Fruit fly (Drosophila melanogaster): Measurements from ENCODE around the gene D1.

DNA sequence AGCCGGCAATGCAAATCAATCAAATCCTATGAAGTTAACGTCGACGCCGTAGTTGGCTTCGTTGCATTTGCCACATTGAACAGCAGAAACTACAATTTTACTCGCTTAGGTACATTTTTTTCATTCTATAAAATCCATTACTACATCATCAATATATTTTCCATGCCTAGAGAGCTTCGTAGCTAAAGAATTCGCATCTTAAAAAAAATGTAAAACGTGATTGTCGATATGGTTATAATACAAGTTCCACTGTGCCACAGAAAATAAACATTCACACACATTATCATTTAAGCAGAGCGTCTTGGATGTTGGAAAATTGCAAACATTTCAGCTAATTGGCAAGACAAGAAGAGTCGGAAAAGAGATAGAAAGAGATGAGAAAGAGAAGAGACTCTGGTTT, 12.5 kb downstream of the D1 start:
- no peak for TF ChIP-seq psq (GFP tag; optimal IDR thresholded peaks at IDR 0.05)
- TF ChIP-seq Jra (GFP tag; optimal IDR thresholded peaks at IDR 0.05) = no peak
- no peak for TF ChIP-seq sage (GFP tag; optimal IDR thresholded peaks at IDR 0.05)
- TF ChIP-seq pan (optimal IDR thresholded peaks at IDR 0.05) = no peak
- no peak for TF ChIP-seq Sp1 (GFP tag; optimal IDR thresholded peaks at IDR 0.05)
- no peak for TF ChIP-seq GATAd (GFP tag; optimal IDR thresholded peaks at IDR 0.05)
- TF ChIP-seq h (GFP tag; optimal IDR thresholded peaks at IDR 0.05) = no peak
- TF ChIP-seq lola (GFP tag; optimal IDR thresholded peaks at IDR 0.05) = no peak
- no peak for TF ChIP-seq sv (GFP tag; optimal IDR thresholded peaks at IDR 0.05)
- TF ChIP-seq Abd-B (GFP tag; optimal IDR thresholded peaks at IDR 0.05) = no peak
- TF ChIP-seq usp (GFP tag; optimal IDR thresholded peaks at IDR 0.05) = no peak
- no peak for TF ChIP-seq Dif (GFP tag; optimal IDR thresholded peaks at IDR 0.05; ENCODE audit: partially characterized antibody)
- no peak for TF ChIP-seq Vsx2 (GFP tag; optimal IDR thresholded peaks at IDR 0.05; ENCODE audit: partially characterized antibody)
